Fruit fly (Drosophila melanogaster) whole organism, embryonic: ENCODE results near the gene lqfR.

Source experiments
- ATbp ChIP-seq: fragments of 200-800 bp; sonication (Bioruptor generic); optimal IDR thresholded peaks from 2 replicates; lab custom pipeline; 2017; ENCODE audit warnings: missing biosample characterization, mild to moderate bottlenecking, missing genetic modification characterization, missing genetic modification reagents
- Ada2b ChIP-seq: fragments of 200-800 bp; sonication (Bioruptor generic); IDR thresholded peaks from 2 replicates; pipeline ENCODE4 v1.3.6; 2022; ENCODE audit warnings: missing biosample characterization, missing genetic modification characterization
- B-H1 ChIP-seq: fragments of 200-800 bp; sonication (Bioruptor generic); IDR thresholded peaks from 3 replicates; pipeline ENCODE4 v1.3.6; 2022; ENCODE audit warnings: missing biosample characterization, missing genetic modification characterization
- CG10654 ChIP-seq: fragments of 200-800 bp; sonication (Bioruptor generic); optimal IDR thresholded peaks from 2 replicates; lab custom pipeline; 2016; ENCODE audit warnings: missing biosample characterization, missing genetic modification characterization
- CG11695 ChIP-seq: fragments of 200-800 bp; sonication (Bioruptor generic); IDR thresholded peaks from 3 replicates; pipeline ENCODE4 v1.3.6; 2022; ENCODE audit warnings: missing biosample characterization, missing genetic modification characterization
- CG12104 ChIP-seq: fragments of 200-800 bp; sonication (Bioruptor generic); optimal IDR thresholded peaks from 3 replicates; lab custom pipeline; 2016; ENCODE audit warnings: missing biosample characterization, missing genetic modification characterization
- CG14014 ChIP-seq: fragments of 200-800 bp; sonication (Bioruptor generic); IDR thresholded peaks from 2 replicates; pipeline ENCODE4 v1.3.6; 2022; ENCODE audit warnings: missing biosample characterization, missing genetic modification characterization
- CG14710 ChIP-seq: fragments of 200-800 bp; sonication (Bioruptor generic); optimal IDR thresholded peaks from 3 replicates; lab custom pipeline; 2019; ENCODE audit warnings: missing biosample characterization, mild to moderate bottlenecking, missing genetic modification characterization, moderate library complexity
- CG1529 ChIP-seq: fragments of 200-800 bp; sonication (Bioruptor generic); optimal IDR thresholded peaks from 3 replicates; lab custom pipeline; 2018; ENCODE audit warnings: missing biosample characterization, missing genetic modification characterization
- CG15479 ChIP-seq: fragments of 200-800 bp; sonication (Bioruptor generic); optimal IDR thresholded peaks from 3 replicates; lab custom pipeline; 2019; ENCODE audit warnings: missing biosample characterization, mild to moderate bottlenecking, missing genetic modification characterization, moderate library complexity
- CG1603 ChIP-seq: fragments of 200-800 bp; sonication (Bioruptor generic); optimal IDR thresholded peaks from 2 replicates; lab custom pipeline; 2019; ENCODE audit warnings: missing biosample characterization, mild to moderate bottlenecking, missing genetic modification characterization, moderate library complexity
- CG17328 ChIP-seq: fragments of 200-800 bp; sonication (Bioruptor generic); IDR thresholded peaks from 2 replicates; pipeline ENCODE4 v1.3.6; 2022; ENCODE audit warnings: missing biosample characterization, missing genetic modification characterization
- CG18011 ChIP-seq: fragments of 200-800 bp; sonication (Bioruptor generic); optimal IDR thresholded peaks from 2 replicates; lab custom pipeline; 2017; ENCODE audit warnings: missing biosample characterization, missing genetic modification characterization, mild to moderate bottlenecking, moderate library complexity, missing genotype
- CG18619 ChIP-seq: fragments of 200-800 bp; sonication (Bioruptor generic); optimal IDR thresholded peaks from 3 replicates; lab custom pipeline; 2017; ENCODE audit warnings: missing biosample characterization, mild to moderate bottlenecking, missing genetic modification characterization
- CG2120 ChIP-seq: fragments of 200-800 bp; sonication (Bioruptor generic); optimal IDR thresholded peaks from 3 replicates; lab custom pipeline; 2016; ENCODE audit warnings: missing biosample characterization, missing genetic modification characterization
- CG2678 ChIP-seq: fragments of 200-800 bp; sonication (Bioruptor generic); optimal IDR thresholded peaks from 3 replicates; lab custom pipeline; 2019; ENCODE audit warnings: missing biosample characterization, mild to moderate bottlenecking, missing genetic modification characterization, moderate library complexity
- CG31441 ChIP-seq: fragments of 200-800 bp; sonication (Bioruptor generic); IDR thresholded peaks from 2 replicates; pipeline ENCODE4 v1.3.6; 2022; ENCODE audit warnings: missing biosample characterization, missing genetic modification characterization
- CG5180 ChIP-seq: fragments of 200-800 bp; sonication (Bioruptor generic); optimal IDR thresholded peaks from 3 replicates; lab custom pipeline; 2017; ENCODE audit warnings: missing biosample characterization, missing genetic modification characterization, mild to moderate bottlenecking, moderate library complexity, missing genetic modification reagents
- CG7839 ChIP-seq: fragments of 200-800 bp; sonication (Bioruptor generic); optimal IDR thresholded peaks from 3 replicates; lab custom pipeline; 2018; ENCODE audit warnings: missing biosample characterization, mild to moderate bottlenecking, missing genetic modification characterization, moderate library complexity
- CG8478 ChIP-seq: fragments of >200 bp; optimal IDR thresholded peaks from 2 replicates; lab custom pipeline; 2018
- CG9437 ChIP-seq: fragments of 200-800 bp; sonication (Bioruptor generic); optimal IDR thresholded peaks from 2 replicates; lab custom pipeline; 2018; ENCODE audit warnings: missing biosample characterization, mild to moderate bottlenecking, missing genetic modification characterization
- CG9932 ChIP-seq: fragments of 200-800 bp; sonication (Bioruptor generic); IDR thresholded peaks from 2 replicates; pipeline ENCODE4 v1.3.6; 2022; ENCODE audit warnings: missing biosample characterization, missing genetic modification characterization
- D19A ChIP-seq: fragments of 200-800 bp; optimal IDR thresholded peaks from 3 replicates; lab custom pipeline; 2019; ENCODE audit warnings: missing biosample characterization, mild to moderate bottlenecking, missing genetic modification characterization, moderate library complexity
- Dip3 ChIP-seq: fragments of 200-800 bp; sonication (Bioruptor generic); optimal IDR thresholded peaks from 3 replicates; lab custom pipeline; 2016; ENCODE audit warnings: missing biosample characterization, missing genetic modification characterization
- Dll ChIP-seq: fragments of 200-800 bp; sonication (Bioruptor generic); IDR thresholded peaks from 4 replicates; pipeline ENCODE4 v1.3.6; 2022; ENCODE audit warnings: missing biosample characterization, missing genetic modification characterization; ENCODE audit not compliant: partially characterized antibody
- HLHmδ ChIP-seq: fragments of 200-800 bp; sonication (Bioruptor generic); optimal IDR thresholded peaks from 2 replicates; lab custom pipeline; 2018; ENCODE audit warnings: missing biosample characterization, mild to moderate bottlenecking, missing genetic modification characterization, moderate library complexity
- Hey ChIP-seq: fragments of 200-800 bp; sonication (Bioruptor generic); optimal IDR thresholded peaks from 3 replicates; lab custom pipeline; 2018; ENCODE audit warnings: missing biosample characterization, mild to moderate bottlenecking, missing genetic modification characterization
- HmgZ ChIP-seq: fragments of 200-800 bp; sonication (Bioruptor generic); optimal IDR thresholded peaks from 2 replicates; lab custom pipeline; 2018; ENCODE audit warnings: missing biosample characterization, mild to moderate bottlenecking, missing genetic modification characterization
- Oaz ChIP-seq: fragments of 200-800 bp; sonication (Bioruptor generic); IDR thresholded peaks from 2 replicates; pipeline ENCODE4 v1.3.6; 2022; ENCODE audit warnings: missing biosample characterization, missing genetic modification characterization
- Optix ChIP-seq: fragments of 200-800 bp; sonication (Bioruptor generic); IDR thresholded peaks from 3 replicates; pipeline ENCODE4 v1.3.6; 2022; ENCODE audit warnings: missing biosample characterization, missing genetic modification characterization
- Sox100B ChIP-seq: fragments of 200-800 bp; sonication (Bioruptor generic); optimal IDR thresholded peaks from 3 replicates; lab custom pipeline; 2018; ENCODE audit warnings: missing biosample characterization, mild to moderate bottlenecking, missing genetic modification characterization
- Stat92E ChIP-seq, 3 experiments: fragments of >200 bp in 2 of 3; fragments of 200-800 bp in 1 of 3; sonication (Bioruptor generic) in 1 of 3; optimal IDR thresholded peaks; 2 replicates each; lab custom pipeline; 2017 to 2019; ENCODE audit warnings: missing biosample characterization in 3 of 3, missing genetic modification characterization in 3 of 3, mild to moderate bottlenecking in 1 of 3, moderate library complexity in 1 of 3
- Xbp1 ChIP-seq: fragments of 200-800 bp; sonication (Bioruptor generic); optimal IDR thresholded peaks from 3 replicates; lab custom pipeline; 2016; ENCODE audit warnings: missing biosample characterization, mild to moderate bottlenecking, missing genetic modification characterization
- ac ChIP-seq: fragments of 200-800 bp; sonication (Bioruptor generic); optimal IDR thresholded peaks from 3 replicates; lab custom pipeline; 2017; ENCODE audit warnings: missing biosample characterization, mild to moderate bottlenecking, missing genetic modification characterization
- aop ChIP-seq: fragments of 200-800 bp; sonication (Bioruptor generic); IDR thresholded peaks from 2 replicates; pipeline ENCODE4 v1.3.6; 2022; ENCODE audit warnings: missing biosample characterization, missing genetic modification characterization
- chif ChIP-seq, 2 experiments: fragments of 200-800 bp; sonication (Bioruptor generic); optimal IDR thresholded peaks; 3 replicates each; lab custom pipeline; 2016; ENCODE audit warnings: missing biosample characterization in 2 of 2, missing genetic modification characterization in 2 of 2
- crc ChIP-seq: fragments of 200-800 bp; sonication (Bioruptor generic); optimal IDR thresholded peaks from 2 replicates; lab custom pipeline; 2016; ENCODE audit warnings: missing biosample characterization, missing genetic modification characterization
- dysf ChIP-seq: fragments of 200-800 bp; sonication (Bioruptor generic); IDR thresholded peaks from 3 replicates; pipeline ENCODE4 v1.3.6; 2022; ENCODE audit warnings: missing biosample characterization, missing genetic modification characterization
- fu2 ChIP-seq: fragments of 200-800 bp; sonication (Bioruptor generic); optimal IDR thresholded peaks from 2 replicates; lab custom pipeline; 2016; ENCODE audit warnings: missing biosample characterization, missing genetic modification characterization
- gce ChIP-seq: fragments of 200-800 bp; sonication (Bioruptor generic); IDR thresholded peaks from 3 replicates; pipeline ENCODE4 v1.3.6; 2022; ENCODE audit warnings: missing biosample characterization, missing genetic modification characterization
- gro ChIP-seq: fragments of 200-800 bp; sonication (Bioruptor generic); optimal IDR thresholded peaks from 2 replicates; lab custom pipeline; 2016; ENCODE audit warnings: missing biosample characterization, missing genetic modification characterization
- hbn ChIP-seq: fragments of 200-800 bp; sonication (Bioruptor generic); IDR thresholded peaks from 2 replicates; pipeline ENCODE4 v1.3.6; 2022; ENCODE audit warnings: missing biosample characterization, missing genetic modification characterization; ENCODE audit not compliant: partially characterized antibody
- jumu ChIP-seq: fragments of 200-800 bp; sonication (Bioruptor generic); optimal IDR thresholded peaks from 3 replicates; lab custom pipeline; 2016; ENCODE audit warnings: missing biosample characterization, missing genetic modification characterization
- lmd ChIP-seq: fragments of 200-800 bp; sonication (Bioruptor generic); IDR thresholded peaks from 2 replicates; pipeline ENCODE4 v1.3.6; 2022; ENCODE audit warnings: missing biosample characterization, missing genetic modification characterization
- pan ChIP-seq, 4 experiments: fragments of >200 bp in 3 of 4; fragments of 200-800 bp in 1 of 4; sonication (Bioruptor generic) in 1 of 4; optimal IDR thresholded peaks in 3 of 4; IDR thresholded peaks in 1 of 4; 2 replicates each; pipeline versions ENCODE4 v1.3.6 to Lab custom; 2017 to 2022; ENCODE audit warnings: missing biosample characterization in 2 of 4, missing genetic modification characterization in 2 of 4, mixed read lengths in 1 of 4
- pum ChIP-seq: fragments of 200-800 bp; sonication (Bioruptor generic); optimal IDR thresholded peaks from 2 replicates; lab custom pipeline; 2016; ENCODE audit warnings: missing biosample characterization, missing genetic modification characterization
- tap ChIP-seq: fragments of 200-800 bp; optimal IDR thresholded peaks from 3 replicates; lab custom pipeline; 2019; ENCODE audit warnings: missing biosample characterization, mild to moderate bottlenecking, missing genetic modification characterization, moderate library complexity
- tup ChIP-seq: fragments of 200-800 bp; sonication (Bioruptor generic); optimal IDR thresholded peaks from 2 replicates; lab custom pipeline; 2016; ENCODE audit warnings: missing biosample characterization, mild to moderate bottlenecking, missing genetic modification characterization, moderate library complexity
- twi ChIP-seq: fragments of 200-800 bp; optimal IDR thresholded peaks from 2 replicates; lab custom pipeline; 2019; ENCODE audit warnings: missing biosample characterization, mild to moderate bottlenecking, missing genetic modification characterization, moderate library complexity
- unpg ChIP-seq: fragments of 200-800 bp; sonication (Bioruptor generic); optimal IDR thresholded peaks from 3 replicates; lab custom pipeline; 2018; ENCODE audit warnings: missing biosample characterization, mild to moderate bottlenecking, missing genetic modification characterization, moderate library complexity

Gene lqfR

DNA sequence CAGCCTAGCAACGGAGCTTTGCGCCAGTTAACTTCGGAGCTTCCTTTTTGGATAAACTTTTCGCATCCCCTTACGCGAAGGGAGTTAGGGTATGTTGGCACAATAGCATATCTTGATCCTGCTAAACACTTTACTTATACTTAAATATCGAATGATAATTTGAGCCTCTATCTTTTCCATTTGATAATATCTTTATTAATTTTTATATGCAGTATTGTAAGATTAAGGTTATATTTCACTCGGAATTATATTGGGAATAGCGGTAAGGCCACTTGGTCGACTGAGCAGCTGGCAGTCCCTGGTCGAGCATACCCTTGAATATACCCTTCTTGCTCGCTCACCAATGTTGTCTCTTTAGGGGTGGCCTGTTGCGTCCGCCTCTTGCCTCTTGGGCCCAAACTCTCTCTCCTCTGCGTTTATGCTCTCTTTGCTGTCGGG lies 42.3 kb upstream of the lqfR start (continued):
- TF ChIP-seq Dip3 (GFP tag; lab: Kevin White, UChicago) (no peak), Xbp1 (peak; percentile 56), hbn (GFP tag; lab: Robert Waterston, UW) (no peak), CG1529 (GFP tag; lab: Kevin White, UChicago) (no peak), CG9437 (GFP tag; lab: Kevin White, UChicago) (peak; percentile 60), tup (GFP tag; lab: Kevin White, UChicago) (no peak), B-H1 (peak; percentile 42; the same call in 2 of the 3 replicates), Oaz (GFP tag; lab: Robert Waterston, UW) (0 out of 2 replicates have a peak, but pooled peaks have one; percentile 60), CG2678 (peak; percentile 79), CG9932 (GFP tag; lab: Robert Waterston, UW) (peak; percentile 82), CG31441 (GFP tag; lab: Robert Waterston, UW) (no peak; the same call in 1 of the 2 replicates), dysf (GFP tag; lab: Robert Waterston, UW) (peak; percentile 82), twi (tag; lab: Kevin White, UChicago) (no peak), fu2 (GFP tag; lab: Kevin White, UChicago) (no peak), crc (GFP tag; lab: Kevin White, UChicago) (peak; percentile 46), gro (GFP tag; lab: Kevin White, UChicago) (no peak), D19A (peak; percentile 75), CG2120 (GFP tag; lab: Kevin White, UChicago) (peak; percentile 79), CG1603 (peak; percentile 34), pan (optimal IDR thresholded peaks at IDR 0.05; lab: Kevin White, UChicago) (peak in 1 of 2 experiments; percentile 31), pan (GFP tag; optimal IDR thresholded peaks at IDR 0.05 in 1 of 2, IDR thresholded peaks at IDR 0.05 in 1 of 2) (peak in 1 of 2 experiments; percentile 82), CG17328 (peak; percentile 74), CG18619 (GFP tag; lab: Kevin White, UChicago) (peak; percentile 69), Ada2b (GFP tag; lab: Robert Waterston, UW) (peak; percentile 84), pum (GFP tag; lab: Kevin White, UChicago) (no peak), ac (GFP tag; lab: Kevin White, UChicago) (no peak), Hey (tag; lab: Kevin White, UChicago) (no peak), CG14710 (peak; percentile 7), HLHmδ (GFP tag; lab: Kevin White, UChicago) (no peak), ATbp (GFP tag; lab: Kevin White, UChicago) (peak; percentile 54), lmd (GFP tag; lab: Robert Waterston, UW) (peak; percentile 78), gce (GFP tag; lab: Robert Waterston, UW) (no peak), aop (no peak), Stat92E (GFP tag; optimal IDR thresholded peaks at IDR 0.05; lab: Kevin White, UChicago) (no peak), Dll (GFP tag; lab: Robert Waterston, UW) (no peak), chif (GFP tag; optimal IDR thresholded peaks at IDR 0.05; lab: Kevin White, UChicago) (peak in 1 of 2 experiments; percentile 13), CG11695 (GFP tag; lab: Robert Waterston, UW) (peak; percentile 61; the same call in 2 of the 3 replicates), CG7839 (tag; lab: Kevin White, UChicago) (peak; percentile 80), Sox100B (GFP tag; lab: Kevin White, UChicago) (no peak), CG15479 (GFP tag; lab: Kevin White, UChicago) (no peak), CG8478 (lab: Kevin White, UChicago) (no peak), unpg (GFP tag; lab: Kevin White, UChicago) (peak; percentile 57), CG14014 (GFP tag; lab: Robert Waterston, UW) (peak; percentile 81), CG5180 (GFP tag; lab: Kevin White, UChicago) (peak; percentile 25), CG18011 (GFP tag; lab: Kevin White, UChicago) (no peak), Optix (GFP tag; lab: Robert Waterston, UW) (peak; percentile 63; the same call in 1 of the 3 replicates), CG10654 (GFP tag; lab: Kevin White, UChicago) (peak; percentile 42), CG12104 (GFP tag; lab: Kevin White, UChicago) (peak; percentile 40), tap (tag; lab: Kevin White, UChicago) (no peak), HmgZ (tag; lab: Kevin White, UChicago) (peak; percentile 37), jumu (no peak)
